Worm (Caenorhabditis elegans) whole organism, late embryonic: ENCODE measurements around the gene twk-20.

Experiments
- F13H6.1 ChIP-seq: sonication (generic microtip); optimal IDR thresholded peaks from 2 replicates; lab custom pipeline; 2016; ENCODE audit warnings: missing genetic modification characterization, missing compliant biosample characterization
- T23F11.4 ChIP-seq: fragments of 200-800 bp; sonication (Bioruptor generic); optimal IDR thresholded peaks from 2 replicates; lab custom pipeline; 2018; ENCODE audit warnings: mild to moderate bottlenecking, missing genetic modification characterization, missing compliant biosample characterization
- Y22D7AL.16 ChIP-seq: sonication (generic microtip); optimal IDR thresholded peaks from 2 replicates; lab custom pipeline; 2016; ENCODE audit warnings: missing genetic modification characterization, missing compliant biosample characterization
- ama-1 ChIP-seq: fragments of 150-350 bp; optimal IDR thresholded peaks from 2 replicates; lab custom pipeline; 2014
- ceh-18 ChIP-seq: sonication (generic microtip); optimal IDR thresholded peaks from 2 replicates; lab custom pipeline; 2016; ENCODE audit warnings: missing genetic modification characterization, missing compliant biosample characterization
- ceh-19 ChIP-seq: fragments of 200-800 bp; sonication (Bioruptor generic); optimal IDR thresholded peaks from 2 replicates; lab custom pipeline; 2018; ENCODE audit warnings: mild to moderate bottlenecking, missing genetic modification characterization, missing compliant biosample characterization
- ceh-22 ChIP-seq: sonication (generic microtip); optimal IDR thresholded peaks from 2 replicates; lab custom pipeline; 2017; ENCODE audit warnings: missing biosample characterization, missing genetic modification characterization
- ceh-31 ChIP-seq: sonication (generic microtip); optimal IDR thresholded peaks from 2 replicates; lab custom pipeline; 2016; ENCODE audit warnings: missing genetic modification characterization, missing compliant biosample characterization
- ceh-45 ChIP-seq: fragments of 200-800 bp; sonication (Bioruptor generic); IDR thresholded peaks from 2 replicates; pipeline ENCODE4 v1.3.6; 2022; ENCODE audit warnings: missing genetic modification reagents, missing genetic modification characterization, missing compliant biosample characterization
- ceh-48 ChIP-seq: sonication (generic microtip); optimal IDR thresholded peaks from 2 replicates; lab custom pipeline; 2016; ENCODE audit warnings: missing genetic modification characterization, inconsistent platforms, missing compliant biosample characterization
- ceh-6 ChIP-seq: fragments of 200-800 bp; sonication (Bioruptor generic); optimal IDR thresholded peaks from 2 replicates; lab custom pipeline; 2018; ENCODE audit warnings: mild to moderate bottlenecking, missing genetic modification characterization, missing compliant biosample characterization
- ceh-9 ChIP-seq: sonication (generic microtip); optimal IDR thresholded peaks from 2 replicates; lab custom pipeline; 2016; ENCODE audit warnings: mild to moderate bottlenecking, missing genetic modification characterization, inconsistent platforms, missing compliant biosample characterization
- elt-4 ChIP-seq: sonication (generic microtip); optimal IDR thresholded peaks from 2 replicates; lab custom pipeline; 2016; ENCODE audit warnings: missing genetic modification characterization, missing compliant biosample characterization
- eyg-1 ChIP-seq: sonication (generic microtip); optimal IDR thresholded peaks from 2 replicates; lab custom pipeline; 2016; ENCODE audit warnings: missing genotype, missing genetic modification characterization, missing compliant biosample characterization
- fax-1 ChIP-seq: sonication (generic microtip); optimal IDR thresholded peaks from 2 replicates; lab custom pipeline; 2016; ENCODE audit warnings: missing genotype, missing genetic modification characterization, missing compliant biosample characterization
- fkh-10 ChIP-seq: fragments of 150-350 bp; optimal IDR thresholded peaks from 2 replicates; lab custom pipeline; 2014; ENCODE audit warnings: missing biosample characterization, missing genetic modification reagents, missing genetic modification characterization
- fkh-6 ChIP-seq: sonication (generic microtip); optimal IDR thresholded peaks from 2 replicates; lab custom pipeline; 2016; ENCODE audit warnings: missing genetic modification characterization, missing compliant biosample characterization
- hlh-15 ChIP-seq: sonication (generic microtip); optimal IDR thresholded peaks from 2 replicates; lab custom pipeline; 2016; ENCODE audit warnings: missing genetic modification characterization, missing compliant biosample characterization
- hlh-30 ChIP-seq: sonication (generic microtip); optimal IDR thresholded peaks from 2 replicates; lab custom pipeline; 2017; ENCODE audit warnings: antibody characterized with exemption, missing genetic modification characterization, missing compliant biosample characterization; ENCODE audit not compliant: insufficient read depth
- hlh-8 ChIP-seq: sonication (generic microtip); optimal IDR thresholded peaks from 2 replicates; lab custom pipeline; 2016; ENCODE audit warnings: missing genotype, missing genetic modification characterization, missing compliant biosample characterization
- lim-6 ChIP-seq: sonication (generic microtip); optimal IDR thresholded peaks from 2 replicates; lab custom pipeline; 2016; ENCODE audit warnings: missing genetic modification characterization, missing compliant biosample characterization
- mec-3 ChIP-seq: sonication (generic microtip); optimal IDR thresholded peaks from 2 replicates; lab custom pipeline; 2016; ENCODE audit warnings: borderline replicate concordance, missing genetic modification characterization, missing compliant biosample characterization
- npax-4 ChIP-seq: sonication (generic microtip); optimal IDR thresholded peaks from 2 replicates; lab custom pipeline; 2016; ENCODE audit warnings: missing genetic modification characterization, missing compliant biosample characterization
- pat-9 ChIP-seq: fragments of 200-800 bp; sonication (Bioruptor generic); optimal IDR thresholded peaks from 2 replicates; lab custom pipeline; 2018; ENCODE audit warnings: mild to moderate bottlenecking, missing genetic modification characterization, moderate library complexity, missing compliant biosample characterization
- pax-1 ChIP-seq: fragments of 150-350 bp; optimal IDR thresholded peaks from 2 replicates; lab custom pipeline; 2014; ENCODE audit warnings: missing biosample characterization, missing genetic modification characterization
- pha-2 ChIP-seq: sonication (generic microtip); optimal IDR thresholded peaks from 2 replicates; lab custom pipeline; 2017; ENCODE audit warnings: mild to moderate bottlenecking, missing genetic modification characterization, missing compliant biosample characterization
- sdc-2 ChIP-seq: sonication (generic microtip); optimal IDR thresholded peaks from 2 replicates; lab custom pipeline; 2016; ENCODE audit warnings: missing genotype, missing genetic modification characterization, missing compliant biosample characterization
- sox-2 ChIP-seq: fragments of 200-800 bp; sonication (Bioruptor generic); IDR thresholded peaks from 2 replicates; pipeline ENCODE4 v1.3.6; 2022; ENCODE audit warnings: missing genetic modification reagents, missing genetic modification characterization, missing compliant biosample characterization
- syd-9 ChIP-seq: sonication (generic microtip); optimal IDR thresholded peaks from 2 replicates; lab custom pipeline; 2016; ENCODE audit warnings: mild to moderate bottlenecking, missing genetic modification characterization, moderate library complexity, missing compliant biosample characterization
- tbx-2 ChIP-seq: sonication (generic microtip); optimal IDR thresholded peaks from 2 replicates; lab custom pipeline; 2016; ENCODE audit warnings: missing genetic modification characterization, missing compliant biosample characterization
- ttx-3 ChIP-seq: sonication (generic microtip); optimal IDR thresholded peaks from 2 replicates; lab custom pipeline; 2016; ENCODE audit warnings: missing genetic modification reagents, missing genetic modification characterization, missing compliant biosample characterization
- unc-3 ChIP-seq, 2 experiments: fragments of 200-800 bp in 1 of 2; sonication (Bioruptor generic) in 1 of 2; sonication (generic microtip) in 1 of 2; conservative IDR thresholded peaks in 1 of 2; optimal IDR thresholded peaks in 1 of 2; 2 replicates each; pipeline versions ENCODE4 v1.3.6 to Lab custom; 2016 to 2022; ENCODE audit warnings: missing compliant biosample characterization in 2 of 2, missing genetic modification characterization in 2 of 2, missing genetic modification reagents in 1 of 2
- unc-42 ChIP-seq: sonication (generic microtip); optimal IDR thresholded peaks from 2 replicates; lab custom pipeline; 2016; ENCODE audit warnings: missing genotype, missing genetic modification characterization, missing compliant biosample characterization
- unc-86 ChIP-seq: sonication (generic microtip); optimal IDR thresholded peaks from 2 replicates; lab custom pipeline; 2016; ENCODE audit warnings: missing genetic modification characterization, missing compliant biosample characterization

twk-20 gene

DNA sequence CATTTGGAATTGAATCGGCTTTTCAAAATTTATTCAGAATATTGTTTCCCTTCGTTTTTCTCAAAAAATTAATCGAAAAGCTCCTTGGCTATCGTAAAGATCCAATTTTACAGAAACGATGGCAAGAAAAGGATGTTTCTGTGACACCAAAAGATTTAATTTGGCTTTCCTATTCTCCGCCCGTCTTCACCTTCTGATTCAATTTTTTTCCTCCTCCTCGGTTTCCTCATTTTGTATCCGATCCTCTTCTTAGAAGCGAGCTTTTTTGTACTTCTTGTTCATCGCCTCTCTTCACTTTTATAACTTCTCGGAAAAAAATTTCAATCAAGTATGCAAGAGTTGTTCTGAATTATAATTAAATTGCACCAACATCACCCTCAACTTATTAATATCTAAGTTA is 29.6 kb upstream of the twk-20 start:
- no peak for TF ChIP-seq ttx-3
- no peak for TF ChIP-seq ceh-6
- no peak for TF ChIP-seq ceh-9 (tag; lab: Kevin White, UChicago)
- peak; percentile 14 for TF ChIP-seq unc-42 (tag; lab: Kevin White, UChicago)

DNA sequence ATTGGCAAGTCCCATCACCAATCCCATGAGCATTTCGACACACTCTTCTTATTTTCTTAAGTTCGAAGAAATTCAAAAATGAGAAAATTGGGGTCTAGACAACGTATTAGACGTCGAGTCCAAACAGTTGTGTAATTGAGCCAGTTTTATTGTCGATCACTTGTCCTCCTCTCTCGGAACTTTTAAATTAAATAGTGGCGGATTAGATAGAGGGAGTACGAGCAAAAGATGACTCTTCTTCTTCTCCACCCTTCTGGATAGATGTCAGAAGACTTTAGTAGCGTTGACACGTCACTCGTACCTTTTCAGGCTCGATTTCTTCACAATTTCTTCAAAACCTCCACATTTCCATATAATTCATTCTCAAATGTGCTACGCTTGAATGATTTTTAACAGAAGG is 24.5 kb upstream of the twk-20 start:
- TF ChIP-seq ceh-22 (tag; lab: Kevin White, UChicago) (no peak), ceh-18 (tag; lab: Kevin White, UChicago) (no peak), pax-1 (tag; lab: Kevin White, UChicago) (no peak), sdc-2 (no peak), pha-2 (tag; lab: Kevin White, UChicago) (no peak), Y22D7AL.16 (no peak), sox-2 (GFP tag; lab: Robert Waterston, UW) (no peak), fkh-10 (GFP tag; lab: Kevin White, UChicago) (no peak), lim-6 (tag; lab: Kevin White, UChicago) (no peak), hlh-30 (tag; lab: Kevin White, UChicago) (no peak), unc-42 (tag; lab: Kevin White, UChicago) (no peak), hlh-15 (no peak), eyg-1 (tag; lab: Kevin White, UChicago) (no peak), mec-3 (tag; lab: Kevin White, UChicago) (no peak), elt-4 (tag; lab: Kevin White, UChicago) (no peak), F13H6.1 (tag; lab: Kevin White, UChicago) (no peak), hlh-8 (tag; lab: Kevin White, UChicago) (no peak), T23F11.4 (GFP tag; lab: Kevin White, UChicago) (no peak), fax-1 (tag; lab: Kevin White, UChicago) (no peak), syd-9 (no peak)

DNA sequence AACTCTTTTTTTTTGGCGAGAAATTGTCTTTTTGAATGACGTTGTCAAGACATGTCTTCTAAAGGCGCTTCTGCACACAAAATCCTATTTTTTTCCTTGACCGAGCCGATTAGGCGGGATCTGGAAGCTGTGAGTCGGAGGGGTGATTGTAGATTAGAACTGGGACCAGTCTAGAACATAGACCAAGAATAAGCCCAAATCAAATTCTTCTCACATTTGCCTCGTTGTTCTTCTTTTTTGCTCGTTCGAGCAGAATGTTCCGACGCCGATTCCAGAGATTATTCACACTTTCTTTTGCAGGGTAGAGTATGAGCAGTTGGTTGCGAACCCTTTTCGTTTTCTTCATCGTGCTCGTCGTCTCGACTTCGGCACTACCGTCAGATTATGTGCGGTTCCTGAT is 21.1 kb upstream of the twk-20 start, which contains the start of gene nlp-53:
TSS of gene nlp-53 (plus strand) at position 301 of the 400 bp plus-strand sequence.
- no peak for TF ChIP-seq ceh-19 (GFP tag; lab: Kevin White, UChicago)

DNA sequence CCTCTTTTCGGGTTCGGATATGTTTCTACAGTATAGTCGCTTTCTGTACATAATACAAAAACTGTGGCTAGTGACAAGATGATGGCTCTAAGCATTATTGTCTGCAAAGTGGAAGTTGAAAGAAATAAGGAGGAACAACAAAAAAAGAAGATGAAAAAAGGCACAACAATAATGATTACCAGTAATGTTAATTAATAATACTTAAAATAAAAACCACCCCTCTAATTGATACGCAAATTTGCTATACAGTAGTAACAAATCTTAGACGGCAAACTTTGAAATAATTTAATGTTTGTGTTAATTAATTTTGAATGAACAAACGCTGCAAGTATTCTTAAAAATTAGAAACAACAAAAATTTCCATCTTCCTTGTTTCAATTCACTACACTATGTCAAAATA is 18.0 kb upstream of the twk-20 start, which contains the start of gene Y12A6A.1:
TSS of gene Y12A6A.1 (minus strand) at position 101 of the 400 bp plus-strand sequence.
- no peak for TF ChIP-seq unc-86 (tag; lab: Kevin White, UChicago)
- no peak for TF ChIP-seq tbx-2 (tag; lab: Kevin White, UChicago)
- TF ChIP-seq mec-3 (tag; lab: Kevin White, UChicago): no peak
- no peak for TF ChIP-seq pat-9 (tag; lab: Kevin White, UChicago)

DNA sequence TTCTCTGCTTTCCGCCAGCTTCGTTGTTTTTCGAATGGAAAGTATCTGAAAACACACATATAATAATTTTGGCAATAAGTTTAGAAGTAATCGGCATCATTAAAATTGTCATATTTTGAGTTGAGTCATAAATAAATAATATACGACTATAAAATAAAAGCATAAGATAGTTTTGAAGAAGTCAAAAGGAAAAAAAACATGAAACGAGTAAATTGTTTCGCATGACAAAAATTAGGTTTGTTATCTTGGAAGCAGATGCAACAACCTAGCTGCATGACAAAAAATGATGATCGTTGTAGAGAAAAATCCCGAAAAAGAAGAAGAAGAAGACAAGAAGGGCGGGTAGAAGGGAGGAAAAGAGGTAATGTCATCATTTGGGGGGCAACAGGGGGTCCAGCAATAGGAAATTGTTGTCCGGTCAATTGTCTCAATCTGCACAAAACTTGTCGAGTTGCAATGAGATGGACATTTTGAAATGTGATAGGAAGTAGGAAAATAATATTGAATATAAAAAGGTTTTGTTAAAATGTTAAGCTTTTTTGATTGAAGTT is 8.5 kb upstream of the twk-20 start, which contains the start of gene nlg-1:
TSS of gene nlg-1 (minus strand) at position 51 of the 551 bp plus-strand sequence.
- TF ChIP-seq fkh-6 (tag; lab: Kevin White, UChicago): no peak
- no peak for TF ChIP-seq ceh-48 (tag; lab: Kevin White, UChicago)
- peak; percentile 82 for TF ChIP-seq unc-42 (tag; lab: Kevin White, UChicago)
- TF ChIP-seq tbx-2 (tag; lab: Kevin White, UChicago): no peak
- TF ChIP-seq npax-4: no peak
- TF ChIP-seq ceh-45 (GFP tag; lab: Robert Waterston, UW): no peak

DNA sequence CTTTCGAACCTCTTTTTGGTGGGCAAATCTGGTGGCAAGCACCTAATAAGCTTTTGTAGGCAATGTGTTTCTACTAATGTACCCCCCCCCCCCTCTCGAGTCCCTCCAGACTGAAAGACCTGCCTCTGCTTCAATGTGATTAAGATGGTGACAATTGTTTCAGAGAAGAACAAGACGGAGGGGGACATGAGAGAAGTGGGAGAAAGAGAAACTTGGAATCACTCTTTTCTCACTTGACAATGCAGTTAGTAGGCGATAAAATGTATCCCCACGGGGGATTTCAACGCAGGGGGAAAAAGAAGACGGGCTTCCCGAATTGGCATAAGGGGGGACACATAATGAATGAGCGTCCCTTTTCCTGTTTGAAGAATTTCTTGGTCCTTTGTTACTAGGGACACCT is 7.4 kb upstream of the twk-20 start:
- peak; percentile 67 for TF ChIP-seq unc-42 (tag; lab: Kevin White, UChicago)
- TF ChIP-seq ama-1 (lab: Kevin White, UChicago): no peak
- no peak for TF ChIP-seq pha-2 (tag; lab: Kevin White, UChicago)
- TF ChIP-seq unc-3 (GFP tag; conservative IDR thresholded peaks at IDR 0.05; lab: Robert Waterston, UW): no peak
- peak; percentile 24 for TF ChIP-seq unc-3 (tag; optimal IDR thresholded peaks at IDR 0.05; lab: Kevin White, UChicago)
- peak; percentile 32 for TF ChIP-seq ceh-31 (tag; lab: Kevin White, UChicago)
- TF ChIP-seq tbx-2 (tag; lab: Kevin White, UChicago): no peak
